Worm (Caenorhabditis elegans) whole organism, young adult: ENCODE results near the gene nhr-280.

Source experiments
- B0019.2 ChIP-seq: fragments of 200-800 bp; sonication (Bioruptor generic); conservative IDR thresholded peaks from 2 replicates; pipeline ENCODE4 v1.3.6; 2022; ENCODE audit warnings: missing genetic modification reagents, missing genetic modification characterization, missing compliant biosample characterization
- B0035.1 ChIP-seq: sonication (generic microtip); optimal IDR thresholded peaks from 2 replicates; lab custom pipeline; 2016; ENCODE audit warnings: missing genetic modification characterization, mild to moderate bottlenecking, missing compliant biosample characterization, missing genotype, missing genetic modification reagents
- C06A6.2 ChIP-seq: fragments of 200-800 bp; sonication (Bioruptor generic); conservative IDR thresholded peaks from 2 replicates; pipeline ENCODE4 v1.3.6; 2022; ENCODE audit warnings: missing genetic modification characterization, missing compliant biosample characterization
- F22D6.2 ChIP-seq: sonication (generic microtip); optimal IDR thresholded peaks from 2 replicates; lab custom pipeline; 2016; ENCODE audit warnings: mild to moderate bottlenecking, missing genetic modification characterization, missing compliant biosample characterization
- F49E8.2 ChIP-seq: sonication (generic microtip); optimal IDR thresholded peaks from 3 replicates; lab custom pipeline; 2017; ENCODE audit warnings: missing genetic modification characterization, mild to moderate bottlenecking, missing compliant biosample characterization, antibody characterized with exemption, moderate library complexity; ENCODE audit not compliant: insufficient read depth
- F55B11.4 ChIP-seq: sonication (generic microtip); optimal IDR thresholded peaks from 2 replicates; lab custom pipeline; 2016; ENCODE audit warnings: missing compliant biosample characterization, missing genetic modification characterization, borderline replicate concordance; ENCODE audit not compliant: insufficient read depth
- F57C9.4 ChIP-seq: sonication (generic microtip); optimal IDR thresholded peaks from 2 replicates; lab custom pipeline; 2017; ENCODE audit warnings: mild to moderate bottlenecking, missing genetic modification characterization, missing compliant biosample characterization
- K11D2.4 ChIP-seq: fragments of 200-800 bp; sonication (Bioruptor generic); IDR thresholded peaks from 2 replicates; pipeline ENCODE4 v1.3.6; 2022; ENCODE audit warnings: missing genetic modification reagents, missing genetic modification characterization, missing compliant biosample characterization
- T07F8.4 ChIP-seq: sonication (generic microtip); optimal IDR thresholded peaks from 2 replicates; lab custom pipeline; 2016; ENCODE audit warnings: mild to moderate bottlenecking, missing genetic modification characterization, moderate library complexity, missing compliant biosample characterization
- T26A5.8 ChIP-seq: sonication (generic microtip); optimal IDR thresholded peaks from 2 replicates; lab custom pipeline; 2016; ENCODE audit warnings: missing genetic modification characterization, missing compliant biosample characterization
- Y53G8AR.9 ChIP-seq: fragments of 200-800 bp; sonication (Bioruptor generic); conservative IDR thresholded peaks from 2 replicates; pipeline ENCODE4 v1.3.6; 2022; ENCODE audit warnings: missing genetic modification reagents, missing genetic modification characterization, missing compliant biosample characterization
- Y67H2A.10 ChIP-seq: fragments of 200-800 bp; sonication (Bioruptor generic); conservative IDR thresholded peaks from 2 replicates; pipeline ENCODE4 v1.3.6; 2022; ENCODE audit warnings: missing genetic modification reagents, missing genetic modification characterization, missing compliant biosample characterization
- Y79H2A.3 ChIP-seq: fragments of 200-800 bp; sonication (Bioruptor generic); conservative IDR thresholded peaks from 2 replicates; pipeline ENCODE4 v1.3.6; 2022; ENCODE audit warnings: missing genetic modification reagents, missing genetic modification characterization, missing compliant biosample characterization
- akir-1 ChIP-seq: fragments of 200-800 bp; sonication (Bioruptor generic); optimal IDR thresholded peaks from 2 replicates; lab custom pipeline; 2018; ENCODE audit warnings: mild to moderate bottlenecking, missing genetic modification characterization, moderate library complexity, missing compliant biosample characterization
- ama-1 ChIP-seq, 3 experiments: fragments of 150-350 bp in 1 of 3; sonication (generic microtip) in 2 of 3; optimal IDR thresholded peaks; 2 replicates each; lab custom pipeline; 2014 to 2018; ENCODE audit warnings: missing biosample characterization in 2 of 3, missing genetic modification characterization in 2 of 3, missing genetic modification reagents in 2 of 3
- aptf-2 ChIP-seq: fragments of 200-800 bp; sonication (Bioruptor generic); conservative IDR thresholded peaks from 2 replicates; pipeline ENCODE4 v1.3.6; 2022; ENCODE audit warnings: missing genetic modification reagents, missing genetic modification characterization, missing compliant biosample characterization
- attf-6 ChIP-seq: fragments of 200-800 bp; sonication (Bioruptor generic); IDR thresholded peaks from 2 replicates; pipeline ENCODE4 v1.3.6; 2022; ENCODE audit warnings: missing genetic modification reagents, missing genetic modification characterization, missing compliant biosample characterization
- cebp-2 ChIP-seq: fragments of 200-800 bp; sonication (Bioruptor generic); IDR thresholded peaks from 2 replicates; pipeline ENCODE4 v1.3.6; 2022; ENCODE audit warnings: missing genetic modification characterization, missing compliant biosample characterization
- chd-7 ChIP-seq: sonication (generic microtip); optimal IDR thresholded peaks from 2 replicates; lab custom pipeline; 2016; ENCODE audit warnings: mild to moderate bottlenecking, missing genetic modification characterization, moderate library complexity, missing compliant biosample characterization
- dox-1 ChIP-seq: fragments of 200-800 bp; sonication (Bioruptor generic); IDR thresholded peaks from 2 replicates; pipeline ENCODE4 v1.3.6; 2022; ENCODE audit warnings: missing genetic modification reagents, missing genetic modification characterization, missing compliant biosample characterization
- efl-1 ChIP-seq: fragments of 150-350 bp; optimal IDR thresholded peaks from 2 replicates; lab custom pipeline; 2014; ENCODE audit warnings: missing biosample characterization, missing genetic modification reagents, missing genetic modification characterization
- egl-18 ChIP-seq: fragments of 200-800 bp; sonication (Bioruptor generic); IDR thresholded peaks from 2 replicates; pipeline ENCODE4 v1.3.6; 2022; ENCODE audit warnings: missing genetic modification reagents, missing genetic modification characterization, missing compliant biosample characterization
- egrh-3 ChIP-seq: fragments of 200-800 bp; sonication (Bioruptor generic); IDR thresholded peaks from 2 replicates; pipeline ENCODE4 v1.3.6; 2022; ENCODE audit warnings: missing genetic modification reagents, missing genetic modification characterization, missing compliant biosample characterization
- fkh-3 ChIP-seq: sonication (generic microtip); optimal IDR thresholded peaks from 2 replicates; lab custom pipeline; 2016; ENCODE audit warnings: mild to moderate bottlenecking, missing genetic modification characterization, missing compliant biosample characterization
- hmg-1.2 ChIP-seq: fragments of 200-800 bp; sonication (Bioruptor generic); IDR thresholded peaks from 2 replicates; pipeline ENCODE4 v1.3.6; 2022; ENCODE audit warnings: missing genetic modification reagents, missing genetic modification characterization, missing compliant biosample characterization
- hsf-1 ChIP-seq: fragments of 200-800 bp; sonication (Bioruptor generic); IDR thresholded peaks from 2 replicates; pipeline ENCODE4 v1.3.6; 2022; ENCODE audit warnings: missing genetic modification reagents, missing genetic modification characterization, missing compliant biosample characterization
- lag-1 ChIP-seq: fragments of 200-800 bp; sonication (Bioruptor generic); IDR thresholded peaks from 2 replicates; pipeline ENCODE4 v1.3.6; 2022; ENCODE audit warnings: missing genetic modification reagents, missing genetic modification characterization, missing compliant biosample characterization
- lin-40 ChIP-seq: sonication (generic microtip); optimal IDR thresholded peaks from 2 replicates; lab custom pipeline; 2016; ENCODE audit warnings: missing genetic modification characterization, mild to moderate bottlenecking, missing compliant biosample characterization, missing genotype, missing genetic modification reagents
- lir-1 ChIP-seq: fragments of 200-800 bp; sonication (Bioruptor generic); conservative IDR thresholded peaks from 2 replicates; pipeline ENCODE4 v1.3.6; 2022; ENCODE audit warnings: missing genetic modification reagents, missing genetic modification characterization, missing compliant biosample characterization
- lsl-1 ChIP-seq: fragments of 200-800 bp; sonication (Bioruptor generic); optimal IDR thresholded peaks from 2 replicates; lab custom pipeline; 2018; ENCODE audit warnings: mild to moderate bottlenecking, missing genetic modification characterization, moderate library complexity, missing compliant biosample characterization
- madf-3 ChIP-seq: fragments of 200-800 bp; sonication (Bioruptor generic); IDR thresholded peaks from 2 replicates; pipeline ENCODE4 v1.3.6; 2022; ENCODE audit warnings: missing genetic modification reagents, missing genetic modification characterization, missing compliant biosample characterization
- madf-8 ChIP-seq: fragments of 200-800 bp; sonication (Bioruptor generic); conservative IDR thresholded peaks from 2 replicates; pipeline ENCODE4 v1.3.6; 2022; ENCODE audit warnings: missing genetic modification reagents, missing genetic modification characterization, missing compliant biosample characterization
- mcd-1 ChIP-seq: fragments of 200-800 bp; sonication (Bioruptor generic); IDR thresholded peaks from 2 replicates; pipeline ENCODE4 v1.3.6; 2022; ENCODE audit warnings: missing genetic modification reagents, missing genetic modification characterization, missing compliant biosample characterization
- nfya-2 ChIP-seq: fragments of 200-800 bp; sonication (Bioruptor generic); IDR thresholded peaks from 2 replicates; pipeline ENCODE4 v1.3.6; 2022; ENCODE audit warnings: missing genetic modification reagents, missing genetic modification characterization, missing compliant biosample characterization
- nhr-120 ChIP-seq: fragments of 200-800 bp; sonication (Bioruptor generic); IDR thresholded peaks from 2 replicates; pipeline ENCODE4 v1.3.6; 2022; ENCODE audit warnings: missing genetic modification characterization, missing compliant biosample characterization
- nhr-179 ChIP-seq: sonication (generic microtip); optimal IDR thresholded peaks from 2 replicates; lab custom pipeline; 2016; ENCODE audit warnings: mild to moderate bottlenecking, missing genetic modification characterization, missing compliant biosample characterization
- pbrm-1 ChIP-seq: fragments of 200-800 bp; sonication (Bioruptor generic); IDR thresholded peaks from 2 replicates; pipeline ENCODE4 v1.3.6; 2022; ENCODE audit warnings: missing genetic modification reagents, missing genetic modification characterization, missing compliant biosample characterization
- rec-8 ChIP-seq, 2 experiments: sonication (generic microtip); optimal IDR thresholded peaks; 2 replicates each; lab custom pipeline; 2016; ENCODE audit warnings: mild to moderate bottlenecking in 2 of 2, missing genetic modification characterization in 2 of 2, missing genetic modification reagents in 2 of 2, missing genotype in 2 of 2, missing biosample characterization in 1 of 2, missing compliant biosample characterization in 1 of 2, moderate library complexity in 1 of 2
- repo-1 ChIP-seq: sonication (generic microtip); optimal IDR thresholded peaks from 2 replicates; lab custom pipeline; 2017; ENCODE audit warnings: mild to moderate bottlenecking, missing genetic modification characterization, missing compliant biosample characterization
- snpc-1.1 ChIP-seq: sonication (generic microtip); optimal IDR thresholded peaks from 2 replicates; lab custom pipeline; 2017; ENCODE audit warnings: missing genetic modification characterization, mild to moderate bottlenecking, missing compliant biosample characterization, antibody characterized with exemption, moderate library complexity, missing genotype, missing genetic modification reagents; ENCODE audit not compliant: insufficient read depth
- snpc-3.4 ChIP-seq: sonication (generic microtip); optimal IDR thresholded peaks from 2 replicates; lab custom pipeline; 2017; ENCODE audit warnings: missing genetic modification characterization, mild to moderate bottlenecking, missing compliant biosample characterization, antibody characterized with exemption, moderate library complexity, missing genotype, missing genetic modification reagents
- somi-1 ChIP-seq: fragments of 200-800 bp; sonication (Bioruptor generic); optimal IDR thresholded peaks from 2 replicates; lab custom pipeline; 2018; ENCODE audit warnings: mild to moderate bottlenecking, missing genetic modification characterization, missing compliant biosample characterization
- tbp1 ChIP-seq: fragments of 200-800 bp; sonication (Bioruptor generic); optimal IDR thresholded peaks from 2 replicates; lab custom pipeline; 2018; ENCODE audit warnings: mild to moderate bottlenecking, missing genetic modification characterization, missing compliant biosample characterization
- xnd-1 ChIP-seq: sonication (generic microtip); optimal IDR thresholded peaks from 2 replicates; lab custom pipeline; 2016; ENCODE audit warnings: missing genotype, missing genetic modification reagents, missing genetic modification characterization, missing compliant biosample characterization
- ztf-28 ChIP-seq: fragments of 200-800 bp; sonication (Bioruptor generic); IDR thresholded peaks from 2 replicates; pipeline ENCODE4 v1.3.6; 2022; ENCODE audit warnings: missing genetic modification reagents, missing genetic modification characterization, missing compliant biosample characterization
- ztf-6 ChIP-seq: fragments of 200-800 bp; sonication (Bioruptor generic); IDR thresholded peaks from 2 replicates; pipeline ENCODE4 v1.3.6; 2022; ENCODE audit warnings: missing genetic modification reagents, missing genetic modification characterization, missing compliant biosample characterization

The nhr-280 gene

ce11 chrIII:89155-89554, 41.4 kb downstream of the nhr-280 start (continued):
- 0 out of 2 replicates have a peak, but pooled peaks have one; percentile 55 for TF ChIP-seq attf-6 (GFP tag; lab: Robert Waterston, UW)
- no peak for TF ChIP-seq somi-1
- TF ChIP-seq repo-1 = peak; percentile 83
- peak; percentile 70 for TF ChIP-seq hmg-1.2 (GFP tag; lab: Robert Waterston, UW)
- peak; percentile 5 for TF ChIP-seq F22D6.2
- peak; percentile 49; the same call in 1 of the 2 replicates for TF ChIP-seq hsf-1 (GFP tag; lab: Robert Waterston, UW)
- peak; percentile 71; the same call in 1 of the 2 replicates for TF ChIP-seq nfya-2
- TF ChIP-seq aptf-2 (GFP tag; lab: Robert Waterston, UW) = no peak
- TF ChIP-seq xnd-1 (tag; lab: Kevin White, UChicago) = no peak
- TF ChIP-seq mcd-1 (GFP tag; lab: Robert Waterston, UW) = peak; percentile 53
- peak; percentile 9 for TF ChIP-seq efl-1
- TF ChIP-seq F49E8.2 = peak; percentile 64
- TF ChIP-seq madf-3 (GFP tag; lab: Robert Waterston, UW) = 0 out of 2 replicates have a peak, but pooled peaks have one; percentile 15
- TF ChIP-seq ama-1 (optimal IDR thresholded peaks at IDR 0.05; lab: Kevin White, UChicago) = no peak
- peak; percentile 46 to 81 for TF ChIP-seq ama-1 (GFP tag; optimal IDR thresholded peaks at IDR 0.05; lab: Kevin White, UChicago)
- no peak for TF ChIP-seq nhr-120 (GFP tag; lab: Robert Waterston, UW)
- peak; percentile 73; the same call in 1 of the 2 replicates for TF ChIP-seq cebp-2 (GFP tag; lab: Robert Waterston, UW)

DNA sequence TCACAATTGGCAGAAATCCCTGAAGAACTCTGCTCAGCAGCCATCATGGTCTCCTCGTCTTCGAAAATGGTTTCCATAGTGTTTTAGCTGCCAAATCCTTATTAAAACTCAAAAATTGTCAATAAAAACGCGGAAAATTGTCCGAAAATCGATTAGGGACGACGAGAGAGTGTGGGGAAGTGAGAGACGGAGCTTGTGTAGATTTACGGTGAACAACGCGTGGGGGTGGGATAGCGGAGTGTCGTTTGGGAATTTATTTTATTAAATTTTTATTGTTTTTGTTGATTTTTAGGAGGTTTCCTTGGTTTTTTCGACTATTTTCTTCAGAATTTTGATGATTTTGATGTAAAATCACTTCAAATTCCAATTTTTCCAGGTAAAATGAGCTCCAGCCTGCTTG, 43.4 kb downstream of the nhr-280 start, which contains the start of the genes F54C4.4 and mrpl-40:
Gene F54C4.4, minus strand, starts transcription at position 199 of the 400 bp plus-strand sequence.
Gene mrpl-40, plus strand, starts transcription at position 377 of the 400 bp plus-strand sequence.
- no peak for TF ChIP-seq B0019.2 (GFP tag; lab: Robert Waterston, UW)
- no peak for TF ChIP-seq lir-1 (GFP tag; lab: Robert Waterston, UW)
- no peak for TF ChIP-seq attf-6 (GFP tag; lab: Robert Waterston, UW)
- no peak for TF ChIP-seq egl-18 (GFP tag; lab: Robert Waterston, UW)
- TF ChIP-seq Y67H2A.10 = no peak
- no peak for TF ChIP-seq ztf-6 (GFP tag; lab: Robert Waterston, UW)
- no peak for TF ChIP-seq dox-1 (GFP tag; lab: Robert Waterston, UW)
- TF ChIP-seq K11D2.4 (GFP tag; lab: Robert Waterston, UW) = no peak
- no peak for TF ChIP-seq madf-8 (GFP tag; lab: Robert Waterston, UW)
- no peak for TF ChIP-seq B0035.1 (tag; lab: Kevin White, UChicago)
- no peak for TF ChIP-seq Y79H2A.3 (GFP tag; lab: Robert Waterston, UW)
- no peak for TF ChIP-seq F57C9.4 (tag; lab: Kevin White, UChicago)
- TF ChIP-seq akir-1 = no peak
- TF ChIP-seq C06A6.2 (GFP tag; lab: Robert Waterston, UW) = no peak
- TF ChIP-seq snpc-1.1 (tag; lab: Kevin White, UChicago) = no peak
- no peak for TF ChIP-seq Y53G8AR.9 (GFP tag; lab: Robert Waterston, UW)
- TF ChIP-seq fkh-3 (tag; lab: Kevin White, UChicago) = no peak
- no peak for TF ChIP-seq ztf-28 (GFP tag; lab: Robert Waterston, UW)
- TF ChIP-seq pbrm-1 = 0 out of 2 replicates have a peak, but pooled peaks have one; percentile 45
- peak; percentile 28 for TF ChIP-seq lin-40
- TF ChIP-seq repo-1 = no peak
- no peak for TF ChIP-seq nhr-179 (tag; lab: Kevin White, UChicago)
- TF ChIP-seq snpc-3.4 (tag; lab: Kevin White, UChicago) = peak; percentile 38
- TF ChIP-seq F22D6.2 = no peak
- TF ChIP-seq T07F8.4 = no peak
- TF ChIP-seq T26A5.8 (tag; lab: Kevin White, UChicago) = no peak
- peak; percentile 94 for TF ChIP-seq hmg-1.2 (GFP tag; lab: Robert Waterston, UW)
- no peak for TF ChIP-seq somi-1
- no peak for TF ChIP-seq rec-8 (tag; optimal IDR thresholded peaks at IDR 0.05; lab: Kevin White, UChicago)
- no peak for TF ChIP-seq F55B11.4 (tag; lab: Kevin White, UChicago)
- TF ChIP-seq chd-7 (tag; lab: Kevin White, UChicago) = no peak
- peak; percentile 11 for TF ChIP-seq lsl-1 (GFP tag; lab: Kevin White, UChicago)
- TF ChIP-seq lag-1 (GFP tag; lab: Robert Waterston, UW) = no peak
- TF ChIP-seq egrh-3 (GFP tag; lab: Robert Waterston, UW) = peak; percentile 33; the same call in 1 of the 2 replicates
- TF ChIP-seq tbp1 = peak; percentile 35
